Worm (Caenorhabditis elegans) whole organism, L4/young adult: ENCODE results near the gene C29E4.11.

Experiments used
- W03F9.2 ChIP-seq: fragments of 150-350 bp; optimal IDR thresholded peaks from 2 replicates; lab custom pipeline; 2014; ENCODE audit warnings: missing biosample characterization, missing genetic modification characterization
- dao-5 ChIP-seq: sonication (generic microtip); optimal IDR thresholded peaks from 2 replicates; lab custom pipeline; 2016; ENCODE audit warnings: missing genotype, missing genetic modification characterization, moderate library complexity, missing compliant biosample characterization
- him-1 ChIP-seq: sonication (generic microtip); optimal IDR thresholded peaks from 2 replicates; lab custom pipeline; 2016; ENCODE audit warnings: missing genotype, missing genetic modification reagents, missing genetic modification characterization, missing compliant biosample characterization

- no peak for TF ChIP-seq him-1 (tag; lab: Kevin White, UChicago)
- TF ChIP-seq W03F9.2 (tag; lab: Kevin White, UChicago) = no peak
- TF ChIP-seq dao-5 = no peak
Observed at ce11 chrIII:7924821-7925220, 33.1 kb downstream of the C29E4.11 start, which contains the start of gene tag-250.
